Worm (Caenorhabditis elegans) whole organism, young adult: Measurements from ENCODE around the gene F54D12.8.

Experiments used
- D2030.7 ChIP-seq: fragments of 200-800 bp; sonication (Bioruptor generic); IDR thresholded peaks from 2 replicates; pipeline ENCODE4 v1.3.6; 2022; ENCODE audit warnings: missing genetic modification reagents, missing genetic modification characterization, missing compliant biosample characterization
- ama-1 ChIP-seq, 3 experiments: fragments of 150-350 bp in 1 of 3; sonication (generic microtip) in 2 of 3; optimal IDR thresholded peaks; 2 replicates each; lab custom pipeline; 2014 to 2018; ENCODE audit warnings: missing biosample characterization in 2 of 3, missing genetic modification characterization in 2 of 3, missing genetic modification reagents in 2 of 3
- egl-44 ChIP-seq: fragments of 200-800 bp; sonication (Bioruptor generic); IDR thresholded peaks from 2 replicates; pipeline ENCODE4 v1.3.6; 2022; ENCODE audit warnings: missing genetic modification reagents, missing genetic modification characterization, missing compliant biosample characterization
- snpc-4 ChIP-seq, 5 experiments: fragments of 150-350 bp in 1 of 5; sonication (generic microtip) in 4 of 5; optimal IDR thresholded peaks; 2 replicates each; lab custom pipeline; 2014 to 2018; ENCODE audit warnings: missing genetic modification characterization in 5 of 5, missing biosample characterization in 3 of 5, antibody characterized with exemption in 2 of 5, mild to moderate bottlenecking in 2 of 5, missing compliant biosample characterization in 2 of 5, missing genotype in 2 of 5, moderate library complexity in 2 of 5, missing genetic modification reagents in 1 of 5
- unc-130 ChIP-seq: sonication (generic microtip); optimal IDR thresholded peaks from 2 replicates; lab custom pipeline; 2016; ENCODE audit warnings: missing genetic modification reagents, missing genetic modification characterization, missing compliant biosample characterization

- TF ChIP-seq D2030.7 (no peak), unc-130 (GFP tag; lab: Kevin White, UChicago) (no peak), ama-1 (optimal IDR thresholded peaks at IDR 0.05; lab: Kevin White, UChicago) (no peak), ama-1 (GFP tag; optimal IDR thresholded peaks at IDR 0.05; lab: Kevin White, UChicago) (no peak), egl-44 (GFP tag; lab: Robert Waterston, UW) (no peak), snpc-4 (GFP tag; optimal IDR thresholded peaks at IDR 0.05; lab: Kevin White, UChicago) (no peak), snpc-4 (tag; optimal IDR thresholded peaks at IDR 0.05; lab: Kevin White, UChicago) (no peak)
These were observed 16.2 kb downstream of the F54D12.8 start, which contains the start of gene F54D12.9 for ce11 chrII:1381618-1382017.
